Fruit fly (Drosophila melanogaster) Kc167 (cell line): ENCODE measurements around the gene CG43050.

Experiments used
- h ChIP-seq: fragments of >200 bp; optimal IDR thresholded peaks from 3 replicates; lab custom pipeline; 2018; ENCODE audit warnings: missing external identifiers
- insv ChIP-seq: fragments of >200 bp; optimal IDR thresholded peaks from 3 replicates; lab custom pipeline; 2018; ENCODE audit warnings: missing external identifiers
- psq ChIP-seq: fragments of >200 bp; optimal IDR thresholded peaks from 2 replicates; lab custom pipeline; 2017; ENCODE audit warnings: missing external identifiers
- ttk ChIP-seq: sonication (Bioruptor generic); optimal IDR thresholded peaks from 2 replicates; lab custom pipeline; 2017; ENCODE audit warnings: missing external identifiers

- TF ChIP-seq psq, result no peak
- TF ChIP-seq h (lab: Kevin White, UChicago), result no peak
- TF ChIP-seq ttk, result no peak
- no peak for TF ChIP-seq insv (lab: Kevin White, UChicago)
These were observed 41.1 kb downstream of the CG43050 start, which contains the start of gene kmg for dm6 chr2L:13160227-13160626.
